Fruit fly (Drosophila melanogaster) whole organism, prepupa: ENCODE results near the gene Syx1A.

Source experiments
- CG10669 ChIP-seq: fragments of 200-800 bp; sonication (Bioruptor generic); optimal IDR thresholded peaks from 3 replicates; lab custom pipeline; 2018; ENCODE audit warnings: missing biosample characterization, mild to moderate bottlenecking, missing genetic modification characterization, moderate library complexity
- Hr39 ChIP-seq: fragments of 200-800 bp; sonication (Bioruptor generic); optimal IDR thresholded peaks from 2 replicates; lab custom pipeline; 2016; ENCODE audit warnings: missing biosample characterization, missing genetic modification characterization
- cyc ChIP-seq: fragments of 200-800 bp; sonication (Bioruptor generic); optimal IDR thresholded peaks from 3 replicates; lab custom pipeline; 2016; ENCODE audit warnings: missing biosample characterization, missing genetic modification characterization
- esn ChIP-seq: fragments of 200-800 bp; sonication (Bioruptor generic); optimal IDR thresholded peaks from 2 replicates; lab custom pipeline; 2016; ENCODE audit warnings: missing biosample characterization, mild to moderate bottlenecking, missing genetic modification characterization, moderate library complexity
- spab ChIP-seq: fragments of 200-800 bp; sonication (Bioruptor generic); optimal IDR thresholded peaks from 2 replicates; lab custom pipeline; 2017; ENCODE audit warnings: missing biosample characterization, mild to moderate bottlenecking, missing genetic modification characterization, missing genetic modification reagents
- vri ChIP-seq: fragments of 200-800 bp; sonication (Bioruptor generic); optimal IDR thresholded peaks from 3 replicates; lab custom pipeline; 2016; ENCODE audit warnings: missing biosample characterization, mild to moderate bottlenecking, missing genetic modification characterization

- no peak for TF ChIP-seq cyc (GFP tag; lab: Kevin White, UChicago)
- TF ChIP-seq CG10669 (GFP tag; lab: Kevin White, UChicago): no peak
- TF ChIP-seq Hr39 (GFP tag; lab: Kevin White, UChicago): no peak
- no peak for TF ChIP-seq vri (GFP tag; lab: Kevin White, UChicago)
- no peak for TF ChIP-seq esn (GFP tag; lab: Kevin White, UChicago)
- no peak for TF ChIP-seq spab (GFP tag; lab: Kevin White, UChicago)
Measured at dm6 chr3R:24091653-24092052, 13.9 kb downstream of the Syx1A start.
